Fruit fly (Drosophila melanogaster): ENCODE data around the gene eag.
A peak's percentile ranks its signal among the peaks of the same experiment; 100 is the strongest.

Gene eag

dm6 chrX:14918750-14919247, 36.5 kb upstream of the eag start, which contains the start of gene Eo (continued):
- TF ChIP-seq D19B (GFP tag; optimal IDR thresholded peaks at IDR 0.05) = no peak
- TF ChIP-seq PHDP (tag; optimal IDR thresholded peaks at IDR 0.05) = peak; percentile 26
- no peak for TF ChIP-seq ewg (GFP tag; optimal IDR thresholded peaks at IDR 0.05)
- TF ChIP-seq kah (GFP tag; optimal IDR thresholded peaks at IDR 0.05) = no peak
- no peak for TF ChIP-seq hth (optimal IDR thresholded peaks at IDR 0.05)
- TF ChIP-seq Mad (GFP tag; optimal IDR thresholded peaks at IDR 0.05) = no peak
- peak; percentile 21 for TF ChIP-seq stwl (tag; optimal IDR thresholded peaks at IDR 0.05)
- no peak for TF ChIP-seq CG7556 (GFP tag; optimal IDR thresholded peaks at IDR 0.05)
- no peak for TF ChIP-seq CG10543 (GFP tag; optimal IDR thresholded peaks at IDR 0.05)
- TF ChIP-seq CG7963 (GFP tag; IDR thresholded peaks at IDR 0.05; ENCODE audit: partially characterized antibody) = no peak
- TF ChIP-seq CG15601 (tag; optimal IDR thresholded peaks at IDR 0.05) = peak; percentile 22
- no peak for TF ChIP-seq onecut (GFP tag; IDR thresholded peaks at IDR 0.05)
- TF ChIP-seq CG9437 (GFP tag; optimal IDR thresholded peaks at IDR 0.05) = no peak
- peak; percentile 3 for TF ChIP-seq D19A (tag; optimal IDR thresholded peaks at IDR 0.05)
- TF ChIP-seq Side (GFP tag; optimal IDR thresholded peaks at IDR 0.05) = no peak
- TF ChIP-seq CG32772 (GFP tag; IDR thresholded peaks at IDR 0.05) = no peak
- no peak for TF ChIP-seq seq (GFP tag; IDR thresholded peaks at IDR 0.05)
- TF ChIP-seq Med (GFP tag) = peak; percentile 74
- TF ChIP-seq wdn (GFP tag; IDR thresholded peaks at IDR 0.05) = no peak
- TF ChIP-seq CG9932 (GFP tag; IDR thresholded peaks at IDR 0.05) = no peak
- TF ChIP-seq exex (tag; optimal IDR thresholded peaks at IDR 0.05) = peak; percentile 98
- peak; percentile 90 for TF ChIP-seq CTCF (GFP tag; optimal IDR thresholded peaks at IDR 0.05)
- peak; percentile 23 for TF ChIP-seq CG6813 (GFP tag; optimal IDR thresholded peaks at IDR 0.05)
- TF ChIP-seq disco-r (GFP tag; optimal IDR thresholded peaks at IDR 0.05) = no peak
- TF ChIP-seq CG10979 (tag; optimal IDR thresholded peaks at IDR 0.05) = peak; percentile 45
- no peak for TF ChIP-seq CG32767 (GFP tag; IDR thresholded peaks at IDR 0.05)
- no peak for TF ChIP-seq Myb (GFP tag; optimal IDR thresholded peaks at IDR 0.05)
- no peak for TF ChIP-seq zen (tag; optimal IDR thresholded peaks at IDR 0.05)
- peak; percentile 27 for TF ChIP-seq CG11504 (tag; optimal IDR thresholded peaks at IDR 0.05)
- peak; percentile 20 for TF ChIP-seq CG15269 (tag; optimal IDR thresholded peaks at IDR 0.05)
- no peak for TF ChIP-seq ind (GFP tag; optimal IDR thresholded peaks at IDR 0.05)
- peak; percentile 16 for TF ChIP-seq unpg (GFP tag; optimal IDR thresholded peaks at IDR 0.05)
- no peak for TF ChIP-seq CG17359 (tag; optimal IDR thresholded peaks at IDR 0.05)
- no peak for TF ChIP-seq Sry-δ (GFP tag; optimal IDR thresholded peaks at IDR 0.05)
- no peak for TF ChIP-seq CG3995 (GFP tag; optimal IDR thresholded peaks at IDR 0.05)
- TF ChIP-seq gcm (GFP tag; optimal IDR thresholded peaks at IDR 0.05) = peak; percentile 15
- no peak for TF ChIP-seq Opbp (GFP tag; IDR thresholded peaks at IDR 0.05; ENCODE audit: partially characterized antibody)
- TF ChIP-seq lov (optimal IDR thresholded peaks at IDR 0.05) = no peak
- no peak for TF ChIP-seq lov (GFP tag; IDR thresholded peaks at IDR 0.05)
- no peak for TF ChIP-seq dimm (GFP tag; IDR thresholded peaks at IDR 0.05)
- TF ChIP-seq CG17829 (tag; optimal IDR thresholded peaks at IDR 0.05) = no peak
- no peak for TF ChIP-seq Sox102F (GFP tag; optimal IDR thresholded peaks at IDR 0.05)
- no peak for TF ChIP-seq BtbVII (GFP tag; optimal IDR thresholded peaks at IDR 0.05)
- peak; percentile 53 for TF ChIP-seq grn (GFP tag; optimal IDR thresholded peaks at IDR 0.05)
- no peak for TF ChIP-seq Rfx (GFP tag; IDR thresholded peaks at IDR 0.05)
- no peak for TF ChIP-seq Doc3 (GFP tag; IDR thresholded peaks at IDR 0.05; ENCODE audit: partially characterized antibody)
- no peak for TF ChIP-seq CG17912 (GFP tag; optimal IDR thresholded peaks at IDR 0.05)
- peak; percentile 28 for TF ChIP-seq lab (GFP tag; optimal IDR thresholded peaks at IDR 0.05)
- no peak for TF ChIP-seq bigmax (GFP tag; optimal IDR thresholded peaks at IDR 0.05)
- no peak for TF ChIP-seq CG10565 (GFP tag; optimal IDR thresholded peaks at IDR 0.05)
- no peak for TF ChIP-seq cad (GFP tag; optimal IDR thresholded peaks at IDR 0.05)
- TF ChIP-seq CG13296 (GFP tag; optimal IDR thresholded peaks at IDR 0.05) = peak; percentile 12
